Worm (Caenorhabditis elegans): Measurements from ENCODE around the gene cst-2.

Gene cst-2

DNA sequence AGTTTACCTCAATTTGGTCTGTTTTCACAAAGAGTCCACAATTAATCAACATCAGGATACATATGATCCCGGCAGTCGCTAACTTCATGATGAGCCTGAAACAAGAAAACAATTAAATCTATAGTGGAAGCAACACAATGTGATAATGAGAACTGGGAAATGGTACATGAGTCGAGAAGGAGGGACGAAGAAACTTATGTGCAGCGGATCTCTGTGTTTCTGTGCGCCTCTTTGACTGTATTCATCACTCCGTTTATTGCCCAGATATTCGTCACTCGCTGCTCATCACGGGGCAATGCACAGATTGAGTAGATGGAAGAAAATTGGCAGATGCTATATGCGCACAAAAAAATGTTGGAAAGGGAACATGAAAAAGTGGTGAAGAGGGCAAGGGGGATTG is 30.4 kb upstream of the cst-2 start, which contains the start of gene R160.3:
Gene R160.3, minus strand, starts transcription at position 101 of the 400 bp plus-strand sequence.
- no peak for TF ChIP-seq T22C8.4 (GFP tag; IDR thresholded peaks at IDR 0.05)
- TF ChIP-seq med-1 (GFP tag; optimal IDR thresholded peaks at IDR 0.05; ENCODE audit: insufficient read depth): no peak
- no peak for TF ChIP-seq flt-1 (GFP tag; IDR thresholded peaks at IDR 0.05)
- no peak for TF ChIP-seq ztf-23 (GFP tag; IDR thresholded peaks at IDR 0.05)
- no peak for TF ChIP-seq tab-1 (GFP tag; IDR thresholded peaks at IDR 0.05)
- no peak for TF ChIP-seq klf-2 (GFP tag; conservative IDR thresholded peaks at IDR 0.05)
- no peak for TF ChIP-seq cog-1 (tag; optimal IDR thresholded peaks at IDR 0.05)
- TF ChIP-seq ref-1 (GFP tag; conservative IDR thresholded peaks at IDR 0.05): no peak
- TF ChIP-seq ztf-29 (GFP tag; IDR thresholded peaks at IDR 0.05): no peak

DNA sequence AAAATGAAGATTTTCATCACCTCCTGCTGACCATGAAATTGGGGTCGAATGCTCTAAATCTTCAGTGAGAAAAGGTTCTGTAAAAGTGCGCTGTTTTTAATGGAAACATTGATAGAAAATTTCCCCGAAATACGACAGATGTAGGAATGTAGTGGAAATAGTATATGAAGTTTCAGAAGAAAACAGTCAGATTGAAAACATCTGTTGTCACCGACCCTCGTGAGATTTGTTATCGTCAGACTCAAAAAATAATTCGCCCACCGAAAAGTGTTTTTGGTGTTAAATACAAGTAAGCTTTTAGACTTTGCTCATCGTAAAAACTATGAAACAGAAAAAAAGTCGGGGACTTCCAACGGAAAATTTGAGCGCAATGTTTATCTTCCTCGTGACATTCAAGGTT is 29.0 kb upstream of the cst-2 start, which contains the start of gene F14H12.8:
Gene F14H12.8, minus strand, starts transcription at position 101 of the 400 bp plus-strand sequence.
- TF ChIP-seq med-1 (GFP tag; optimal IDR thresholded peaks at IDR 0.05; ENCODE audit: insufficient read depth): no peak
- no peak for TF ChIP-seq ztf-23 (GFP tag; IDR thresholded peaks at IDR 0.05)
- no peak for TF ChIP-seq ref-1 (GFP tag; conservative IDR thresholded peaks at IDR 0.05)
- no peak for TF ChIP-seq flt-1 (GFP tag; IDR thresholded peaks at IDR 0.05)
- TF ChIP-seq ztf-29 (GFP tag; IDR thresholded peaks at IDR 0.05): no peak
- TF ChIP-seq tab-1 (GFP tag; IDR thresholded peaks at IDR 0.05): no peak
- TF ChIP-seq T22C8.4 (GFP tag; IDR thresholded peaks at IDR 0.05): no peak
- no peak for TF ChIP-seq klf-2 (GFP tag; conservative IDR thresholded peaks at IDR 0.05)
- no peak for TF ChIP-seq cog-1 (tag; optimal IDR thresholded peaks at IDR 0.05)

DNA sequence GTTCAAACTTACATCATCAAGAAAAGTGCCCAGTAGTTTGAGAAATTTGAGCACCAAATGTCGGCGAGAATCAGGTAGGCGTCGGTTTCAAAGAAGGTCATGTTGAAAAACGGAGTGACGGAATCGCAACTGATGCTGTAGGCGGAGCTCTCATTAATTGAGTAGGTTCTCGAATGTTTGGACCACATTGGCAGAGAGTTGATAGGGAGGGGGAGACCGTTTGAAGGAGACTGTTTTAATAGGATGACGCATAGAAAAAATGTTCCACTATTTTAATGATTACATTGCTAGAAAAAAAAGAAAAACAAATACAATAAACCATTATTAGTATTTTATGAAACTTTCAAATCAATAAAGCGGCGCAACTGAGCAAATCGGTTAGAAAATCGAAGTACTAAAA is 27.4 kb upstream of the cst-2 start, which contains the start of gene F14H12.17:
Gene F14H12.17, minus strand, starts transcription at position 101 of the 400 bp plus-strand sequence.
- TF ChIP-seq cog-1 (tag; optimal IDR thresholded peaks at IDR 0.05) (no peak), klf-2 (GFP tag; conservative IDR thresholded peaks at IDR 0.05) (no peak), med-1 (GFP tag; optimal IDR thresholded peaks at IDR 0.05; ENCODE audit: insufficient read depth) (no peak), ztf-23 (GFP tag; IDR thresholded peaks at IDR 0.05) (no peak), ref-1 (GFP tag; conservative IDR thresholded peaks at IDR 0.05) (no peak), flt-1 (GFP tag; IDR thresholded peaks at IDR 0.05) (no peak), tab-1 (GFP tag; IDR thresholded peaks at IDR 0.05) (no peak), ztf-29 (GFP tag; IDR thresholded peaks at IDR 0.05) (no peak), T22C8.4 (GFP tag; IDR thresholded peaks at IDR 0.05) (no peak)

ce11 chrX:4362522-4362921 is 26.7 kb upstream of the cst-2 start, which contains the start of gene F14H12.7:
Gene F14H12.7, minus strand, starts transcription at chrX:4362622.
- no peak for TF ChIP-seq ztf-29 (GFP tag; IDR thresholded peaks at IDR 0.05)
- TF ChIP-seq T22C8.4 (GFP tag; IDR thresholded peaks at IDR 0.05): no peak
- TF ChIP-seq flt-1 (GFP tag; IDR thresholded peaks at IDR 0.05): no peak
- TF ChIP-seq ref-1 (GFP tag; conservative IDR thresholded peaks at IDR 0.05): no peak
- TF ChIP-seq ztf-23 (GFP tag; IDR thresholded peaks at IDR 0.05): no peak
- TF ChIP-seq med-1 (GFP tag; optimal IDR thresholded peaks at IDR 0.05; ENCODE audit: insufficient read depth): no peak
- no peak for TF ChIP-seq tab-1 (GFP tag; IDR thresholded peaks at IDR 0.05)
- no peak for TF ChIP-seq cog-1 (tag; optimal IDR thresholded peaks at IDR 0.05)
- TF ChIP-seq klf-2 (GFP tag; conservative IDR thresholded peaks at IDR 0.05): no peak

DNA sequence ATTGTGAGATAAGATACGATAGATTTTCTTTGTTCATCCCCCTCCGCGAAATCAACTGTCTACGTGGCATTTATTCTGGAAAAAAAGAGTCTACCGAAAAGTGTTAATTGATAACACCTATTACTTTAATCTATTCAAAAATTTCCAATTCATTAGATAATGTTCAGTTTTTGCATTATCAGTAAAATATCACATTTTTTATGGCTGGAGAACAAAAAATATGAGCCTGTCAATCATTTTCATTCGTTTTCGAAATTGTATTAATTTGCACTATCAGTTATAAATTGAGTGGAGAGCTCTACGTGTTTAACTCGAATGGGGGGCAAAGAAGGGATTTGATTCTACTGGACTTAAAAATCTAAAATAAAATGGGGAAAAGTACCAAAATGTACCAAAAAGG is 23.2 kb upstream of the cst-2 start:
- TF ChIP-seq cog-1 (tag; optimal IDR thresholded peaks at IDR 0.05): no peak
- no peak for TF ChIP-seq med-1 (GFP tag; optimal IDR thresholded peaks at IDR 0.05; ENCODE audit: insufficient read depth)
- TF ChIP-seq tab-1 (GFP tag; IDR thresholded peaks at IDR 0.05): no peak
- no peak for TF ChIP-seq ztf-29 (GFP tag; IDR thresholded peaks at IDR 0.05)
- TF ChIP-seq T22C8.4 (GFP tag; IDR thresholded peaks at IDR 0.05): no peak
- no peak for TF ChIP-seq ztf-23 (GFP tag; IDR thresholded peaks at IDR 0.05)
- TF ChIP-seq flt-1 (GFP tag; IDR thresholded peaks at IDR 0.05): no peak
- TF ChIP-seq ref-1 (GFP tag; conservative IDR thresholded peaks at IDR 0.05): no peak
- no peak for TF ChIP-seq klf-2 (GFP tag; conservative IDR thresholded peaks at IDR 0.05)

DNA sequence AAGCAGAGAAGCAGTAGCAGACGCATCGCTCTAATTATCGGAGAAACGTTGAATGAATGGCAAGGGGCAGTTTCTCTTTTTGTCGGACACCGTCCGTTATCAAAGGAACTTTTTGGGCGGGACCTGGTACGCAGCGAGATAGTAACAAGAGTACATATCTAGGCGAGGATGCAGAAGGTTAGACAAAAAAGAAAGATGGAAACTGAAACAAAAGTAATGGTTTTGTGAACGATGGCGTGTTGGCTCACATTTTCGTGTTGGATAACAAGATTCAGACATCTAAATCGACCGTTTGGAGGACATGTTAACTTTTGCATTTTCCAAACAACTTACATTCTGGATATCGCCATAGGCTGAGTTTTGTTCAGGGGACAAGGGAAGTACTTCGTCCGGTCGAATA is 21.6 kb upstream of the cst-2 start, which contains the start of gene F14H12.6:
Gene F14H12.6, minus strand, starts transcription at position 101 of the 400 bp plus-strand sequence.
- TF ChIP-seq tab-1 (GFP tag; IDR thresholded peaks at IDR 0.05) (no peak), klf-2 (GFP tag; conservative IDR thresholded peaks at IDR 0.05) (no peak)

ce11 chrX:4353318-4353717 is 17.5 kb upstream of the cst-2 start, which contains the start of gene col-165:
Gene col-165, plus strand, starts transcription at chrX:4353618.
- TF ChIP-seq ztf-29 (GFP tag; IDR thresholded peaks at IDR 0.05): no peak

ce11 chrX:4350198-4350597 is 14.3 kb upstream of the cst-2 start, which contains the start of gene F14H12.2:
Gene F14H12.2, plus strand, starts transcription at chrX:4350498.
- TF ChIP-seq flt-1 (GFP tag; IDR thresholded peaks at IDR 0.05): no peak
- no peak for TF ChIP-seq med-1 (GFP tag; optimal IDR thresholded peaks at IDR 0.05; ENCODE audit: insufficient read depth)
- TF ChIP-seq ztf-23 (GFP tag; IDR thresholded peaks at IDR 0.05): no peak
- TF ChIP-seq T22C8.4 (GFP tag; IDR thresholded peaks at IDR 0.05): no peak
- TF ChIP-seq tab-1 (GFP tag; IDR thresholded peaks at IDR 0.05): no peak
- no peak for TF ChIP-seq klf-2 (GFP tag; conservative IDR thresholded peaks at IDR 0.05)
- no peak for TF ChIP-seq cog-1 (tag; optimal IDR thresholded peaks at IDR 0.05)
- TF ChIP-seq ztf-29 (GFP tag; IDR thresholded peaks at IDR 0.05): no peak

- TF ChIP-seq klf-2 (GFP tag; conservative IDR thresholded peaks at IDR 0.05) (no peak), tab-1 (GFP tag; IDR thresholded peaks at IDR 0.05) (no peak), ztf-23 (GFP tag; IDR thresholded peaks at IDR 0.05) (no peak), cog-1 (tag; optimal IDR thresholded peaks at IDR 0.05) (no peak), ztf-29 (GFP tag; IDR thresholded peaks at IDR 0.05) (no peak), med-1 (GFP tag; optimal IDR thresholded peaks at IDR 0.05; ENCODE audit: insufficient read depth) (no peak), T22C8.4 (GFP tag; IDR thresholded peaks at IDR 0.05) (no peak), ref-1 (GFP tag; conservative IDR thresholded peaks at IDR 0.05) (no peak), flt-1 (GFP tag; IDR thresholded peaks at IDR 0.05) (no peak)
Observed at ce11 chrX:4343915-4344314, 8.1 kb upstream of the cst-2 start, which contains the start of gene F14H12.3. Gene F14H12.3, plus strand, starts transcription at chrX:4344215.

- no peak for TF ChIP-seq tab-1 (GFP tag; IDR thresholded peaks at IDR 0.05)
- TF ChIP-seq ref-1 (GFP tag; conservative IDR thresholded peaks at IDR 0.05): no peak
- no peak for TF ChIP-seq cog-1 (tag; optimal IDR thresholded peaks at IDR 0.05)
- TF ChIP-seq klf-2 (GFP tag; conservative IDR thresholded peaks at IDR 0.05): no peak
- no peak for TF ChIP-seq T22C8.4 (GFP tag; IDR thresholded peaks at IDR 0.05)
- TF ChIP-seq ztf-23 (GFP tag; IDR thresholded peaks at IDR 0.05): no peak
- TF ChIP-seq med-1 (GFP tag; optimal IDR thresholded peaks at IDR 0.05; ENCODE audit: insufficient read depth): no peak
- TF ChIP-seq flt-1 (GFP tag; IDR thresholded peaks at IDR 0.05): no peak
- no peak for TF ChIP-seq ztf-29 (GFP tag; IDR thresholded peaks at IDR 0.05)
Observed at ce11 chrX:4342730-4343129, 6.9 kb upstream of the cst-2 start.
